Worm (Caenorhabditis elegans) whole organism, L4 larva: ENCODE measurements around the gene str-31.

ENCODE experiments used
- ceh-28 ChIP-seq: fragments of 150-350 bp; optimal IDR thresholded peaks from 2 replicates; lab custom pipeline; 2014; ENCODE audit warnings: missing biosample characterization, missing genetic modification reagents, missing genetic modification characterization
- duxl-1 ChIP-seq: sonication (generic microtip); optimal IDR thresholded peaks from 2 replicates; lab custom pipeline; 2016; ENCODE audit warnings: mild to moderate bottlenecking, missing genetic modification characterization, moderate library complexity, missing compliant biosample characterization; ENCODE audit not compliant: poor library complexity
- hmg-1.1 ChIP-seq: fragments of 200-800 bp; sonication (Bioruptor generic); IDR thresholded peaks from 2 replicates; pipeline ENCODE4 v1.3.6; 2022; ENCODE audit warnings: missing genetic modification reagents, missing genetic modification characterization, missing compliant biosample characterization
- lin-39 ChIP-seq: fragments of 150-350 bp; optimal IDR thresholded peaks from 2 replicates; lab custom pipeline; 2014; ENCODE audit warnings: missing biosample characterization, missing genetic modification reagents, missing genetic modification characterization
- mxl-3 ChIP-seq: fragments of 200-800 bp; sonication (Bioruptor generic); optimal IDR thresholded peaks from 2 replicates; lab custom pipeline; 2018; ENCODE audit warnings: mild to moderate bottlenecking, missing genetic modification characterization, missing compliant biosample characterization
- nhr-11 ChIP-seq: fragments of 150-350 bp; optimal IDR thresholded peaks from 2 replicates; lab custom pipeline; 2014; ENCODE audit warnings: missing biosample characterization, missing genetic modification characterization
- nhr-76 ChIP-seq: fragments of 150-350 bp; optimal IDR thresholded peaks from 2 replicates; lab custom pipeline; 2014; ENCODE audit warnings: missing biosample characterization, missing genetic modification characterization
- spr-3 ChIP-seq: fragments of 200-800 bp; sonication (Bioruptor generic); optimal IDR thresholded peaks from 2 replicates; lab custom pipeline; 2018; ENCODE audit warnings: mild to moderate bottlenecking, missing genetic modification characterization, missing compliant biosample characterization
- zfp-2 ChIP-seq: sonication (generic microtip); optimal IDR thresholded peaks from 2 replicates; lab custom pipeline; 2016; ENCODE audit warnings: mild to moderate bottlenecking, missing genetic modification characterization, missing compliant biosample characterization

- TF ChIP-seq ceh-28 (tag; lab: Kevin White, UChicago): no peak
- TF ChIP-seq spr-3 (GFP tag; lab: Kevin White, UChicago): no peak
- TF ChIP-seq hmg-1.1 (GFP tag; lab: Robert Waterston, UW): no peak
- no peak for TF ChIP-seq nhr-76 (tag; lab: Kevin White, UChicago)
- TF ChIP-seq duxl-1: no peak
- TF ChIP-seq mxl-3: no peak
- no peak for TF ChIP-seq nhr-11 (tag; lab: Kevin White, UChicago)
- no peak for TF ChIP-seq lin-39
- no peak for TF ChIP-seq zfp-2 (tag; lab: Kevin White, UChicago)
Measured at ce11 chrV:7547479-7547878, 39.0 kb upstream of the str-31 start, which contains the start of gene ftn-1.
